Fruit fly (Drosophila melanogaster) whole organism, embryonic: ENCODE measurements around the gene Charon.

ENCODE experiments used
- Aef1 ChIP-seq: fragments of 200-800 bp; sonication (Bioruptor generic); IDR thresholded peaks from 3 replicates; pipeline ENCODE4 v1.3.6; 2022; ENCODE audit warnings: missing biosample characterization, missing genetic modification characterization
- BEAF-32 ChIP-seq: fragments of 200-800 bp; sonication (Bioruptor generic); optimal IDR thresholded peaks from 3 replicates; lab custom pipeline; 2017; ENCODE audit warnings: missing biosample characterization, missing genetic modification characterization, mild to moderate bottlenecking, moderate library complexity, missing genetic modification reagents
- CG1024 ChIP-seq: fragments of 200-800 bp; sonication (Bioruptor generic); IDR thresholded peaks from 2 replicates; pipeline ENCODE4 v1.3.6; 2022; ENCODE audit warnings: missing biosample characterization, missing genetic modification characterization
- CG11093 ChIP-seq: fragments of 200-800 bp; sonication (Bioruptor generic); IDR thresholded peaks from 3 replicates; pipeline ENCODE4 v1.3.6; 2022; ENCODE audit warnings: missing biosample characterization, missing genetic modification characterization
- CG12155 ChIP-seq: fragments of 200-800 bp; sonication (Bioruptor generic); optimal IDR thresholded peaks from 3 replicates; lab custom pipeline; 2016; ENCODE audit warnings: missing biosample characterization, missing genetic modification characterization
- CG12219 ChIP-seq: fragments of 200-800 bp; sonication (Bioruptor generic); optimal IDR thresholded peaks from 3 replicates; lab custom pipeline; 2018; ENCODE audit warnings: missing biosample characterization, mild to moderate bottlenecking, missing genetic modification characterization
- CG12769 ChIP-seq: fragments of 200-800 bp; sonication (Bioruptor generic); optimal IDR thresholded peaks from 2 replicates; lab custom pipeline; 2019; ENCODE audit warnings: missing biosample characterization, mild to moderate bottlenecking, missing genetic modification characterization, moderate library complexity
- CG13296 ChIP-seq: fragments of 200-800 bp; sonication (Bioruptor generic); optimal IDR thresholded peaks from 3 replicates; lab custom pipeline; 2018; ENCODE audit warnings: missing biosample characterization, mild to moderate bottlenecking, missing genetic modification characterization
- CG16863 ChIP-seq: fragments of 200-800 bp; sonication (Bioruptor generic); optimal IDR thresholded peaks from 3 replicates; lab custom pipeline; 2016; ENCODE audit warnings: missing biosample characterization, missing genetic modification characterization
- CG17385 ChIP-seq: fragments of 200-800 bp; sonication (Bioruptor generic); optimal IDR thresholded peaks from 3 replicates; lab custom pipeline; 2018; ENCODE audit warnings: missing biosample characterization, mild to moderate bottlenecking, missing genetic modification characterization
- CG1832 ChIP-seq: fragments of 200-800 bp; sonication (Bioruptor generic); optimal IDR thresholded peaks from 2 replicates; lab custom pipeline; 2017; ENCODE audit warnings: missing biosample characterization, mild to moderate bottlenecking, missing genetic modification characterization, inconsistent platforms
- CG2116 ChIP-seq: fragments of 200-800 bp; sonication (Bioruptor generic); optimal IDR thresholded peaks from 3 replicates; lab custom pipeline; 2018; ENCODE audit warnings: missing biosample characterization, mild to moderate bottlenecking, missing genetic modification characterization
- CG3838 ChIP-seq: fragments of 200-800 bp; sonication (Bioruptor generic); optimal IDR thresholded peaks from 3 replicates; lab custom pipeline; 2016; ENCODE audit warnings: missing biosample characterization, missing genetic modification characterization
- CG3995 ChIP-seq: fragments of 200-800 bp; sonication (Bioruptor generic); optimal IDR thresholded peaks from 3 replicates; lab custom pipeline; 2016; ENCODE audit warnings: missing biosample characterization, missing genetic modification characterization
- CG5953 ChIP-seq: fragments of 200-800 bp; sonication (Bioruptor generic); IDR thresholded peaks from 2 replicates; pipeline ENCODE4 v1.3.6; 2022; ENCODE audit warnings: missing biosample characterization, missing genetic modification characterization
- CG8281 ChIP-seq: fragments of 200-800 bp; sonication (Bioruptor generic); optimal IDR thresholded peaks from 2 replicates; lab custom pipeline; 2018; ENCODE audit warnings: missing biosample characterization, mild to moderate bottlenecking, missing genetic modification characterization, moderate library complexity
- D ChIP-seq, 2 experiments: fragments of 200-800 bp in 1 of 2; fragments of >200 bp in 1 of 2; sonication (Bioruptor generic) in 1 of 2; optimal IDR thresholded peaks; 2 replicates in 1 of 2; 3 replicates in 1 of 2; lab custom pipeline; 2017; ENCODE audit warnings: mild to moderate bottlenecking in 1 of 2, missing biosample characterization in 1 of 2, missing genetic modification characterization in 1 of 2, missing genetic modification reagents in 1 of 2
- Dad ChIP-seq: fragments of 200-800 bp; sonication (Bioruptor generic); optimal IDR thresholded peaks from 3 replicates; lab custom pipeline; 2016; ENCODE audit warnings: missing biosample characterization, missing genetic modification characterization
- Eip74EF ChIP-seq, 2 experiments: fragments of 200-800 bp in 1 of 2; fragments of >200 bp in 1 of 2; sonication (Bioruptor generic) in 1 of 2; optimal IDR thresholded peaks; 2 replicates each; lab custom pipeline; 2017 to 2019; ENCODE audit warnings: missing biosample characterization in 2 of 2, missing genetic modification characterization in 2 of 2, mild to moderate bottlenecking in 1 of 2, moderate library complexity in 1 of 2
- Fer2 ChIP-seq: fragments of 200-800 bp; sonication (Bioruptor generic); optimal IDR thresholded peaks from 2 replicates; lab custom pipeline; 2018; ENCODE audit warnings: missing biosample characterization, mild to moderate bottlenecking, missing genetic modification characterization, moderate library complexity
- Gsc ChIP-seq: fragments of 200-800 bp; sonication (Bioruptor generic); IDR thresholded peaks from 2 replicates; pipeline ENCODE4 v1.3.6; 2022; ENCODE audit warnings: missing biosample characterization, missing genetic modification characterization
- HLH54F ChIP-seq: fragments of 200-800 bp; sonication (Bioruptor generic); optimal IDR thresholded peaks from 3 replicates; lab custom pipeline; 2016; ENCODE audit warnings: missing biosample characterization, missing genetic modification characterization
- Hmr ChIP-seq: fragments of 200-800 bp; sonication (Bioruptor generic); optimal IDR thresholded peaks from 3 replicates; lab custom pipeline; 2017; ENCODE audit warnings: mild to moderate bottlenecking, missing biosample characterization, missing genetic modification reagents, missing genetic modification characterization
- MBD-R2 ChIP-seq: fragments of 200-800 bp; sonication (Bioruptor generic); IDR thresholded peaks from 2 replicates; pipeline ENCODE4 v1.3.6; 2022; ENCODE audit warnings: missing biosample characterization, missing genetic modification characterization
- NC2α ChIP-seq: fragments of 200-800 bp; sonication (Bioruptor generic); optimal IDR thresholded peaks from 2 replicates; lab custom pipeline; 2016; ENCODE audit warnings: missing biosample characterization, missing genetic modification characterization
- Trl ChIP-seq, 3 experiments: fragments of >200 bp in 2 of 3; fragments of 200-800 bp in 1 of 3; sonication (Bioruptor generic) in 1 of 3; optimal IDR thresholded peaks; 2 replicates in 1 of 3; 3 replicates in 2 of 3; lab custom pipeline; 2016 to 2017; ENCODE audit warnings: missing biosample characterization in 1 of 3, missing genetic modification characterization in 1 of 3
- YL-1 ChIP-seq: fragments of 200-800 bp; sonication (Bioruptor generic); optimal IDR thresholded peaks from 3 replicates; lab custom pipeline; 2017; ENCODE audit warnings: missing biosample characterization, mild to moderate bottlenecking, missing genetic modification characterization
- corto ChIP-seq: fragments of 200-800 bp; sonication (Bioruptor generic); optimal IDR thresholded peaks from 2 replicates; lab custom pipeline; 2016; ENCODE audit warnings: missing biosample characterization, mild to moderate bottlenecking, missing genetic modification characterization, moderate library complexity
- crc ChIP-seq: fragments of 200-800 bp; sonication (Bioruptor generic); optimal IDR thresholded peaks from 2 replicates; lab custom pipeline; 2016; ENCODE audit warnings: missing biosample characterization, missing genetic modification characterization
- cwo ChIP-seq: fragments of 200-800 bp; sonication (Bioruptor generic); optimal IDR thresholded peaks from 3 replicates; lab custom pipeline; 2017; ENCODE audit warnings: missing biosample characterization, missing genetic modification characterization, mild to moderate bottlenecking, moderate library complexity, missing genetic modification reagents
- danr ChIP-seq: fragments of 200-800 bp; sonication (Bioruptor generic); IDR thresholded peaks from 2 replicates; pipeline ENCODE4 v1.3.6; 2022; ENCODE audit warnings: missing biosample characterization, missing genetic modification characterization
- fu2 ChIP-seq: fragments of 200-800 bp; sonication (Bioruptor generic); optimal IDR thresholded peaks from 2 replicates; lab custom pipeline; 2016; ENCODE audit warnings: missing biosample characterization, missing genetic modification characterization
- gce ChIP-seq: fragments of 200-800 bp; sonication (Bioruptor generic); IDR thresholded peaks from 3 replicates; pipeline ENCODE4 v1.3.6; 2022; ENCODE audit warnings: missing biosample characterization, missing genetic modification characterization
- gem ChIP-seq: fragments of 200-800 bp; sonication (Bioruptor generic); optimal IDR thresholded peaks from 2 replicates; lab custom pipeline; 2019; ENCODE audit warnings: missing biosample characterization, mild to moderate bottlenecking, missing genetic modification characterization, moderate library complexity
- gfzf ChIP-seq: fragments of 200-800 bp; sonication (Bioruptor generic); optimal IDR thresholded peaks from 2 replicates; lab custom pipeline; 2016; ENCODE audit warnings: missing biosample characterization, mild to moderate bottlenecking, missing genetic modification characterization, moderate library complexity
- inv ChIP-seq: fragments of 200-800 bp; sonication (Bioruptor generic); IDR thresholded peaks from 2 replicates; pipeline ENCODE4 v1.3.6; 2022; ENCODE audit warnings: missing biosample characterization, missing genetic modification characterization; ENCODE audit not compliant: partially characterized antibody
- mld ChIP-seq: fragments of 200-800 bp; sonication (Bioruptor generic); IDR thresholded peaks from 3 replicates; pipeline ENCODE4 v1.3.6; 2022; ENCODE audit warnings: missing biosample characterization, missing genetic modification characterization; ENCODE audit not compliant: partially characterized antibody
- odd ChIP-seq: fragments of 200-800 bp; sonication (Bioruptor generic); optimal IDR thresholded peaks from 2 replicates; lab custom pipeline; 2017; ENCODE audit warnings: missing biosample characterization, mild to moderate bottlenecking, missing genetic modification characterization
- ro ChIP-seq: fragments of 200-800 bp; sonication (Bioruptor generic); IDR thresholded peaks from 2 replicates; pipeline ENCODE4 v1.3.6; 2022; ENCODE audit warnings: missing biosample characterization, missing genetic modification characterization
- run ChIP-seq: fragments of 200-800 bp; sonication (Bioruptor generic); optimal IDR thresholded peaks from 3 replicates; lab custom pipeline; 2018; ENCODE audit warnings: missing biosample characterization, mild to moderate bottlenecking, missing genetic modification characterization
- seq ChIP-seq: fragments of 200-800 bp; sonication (Bioruptor generic); IDR thresholded peaks from 2 replicates; pipeline ENCODE4 v1.3.6; 2022; ENCODE audit warnings: missing biosample characterization, missing genetic modification characterization
- shn ChIP-seq: fragments of 200-800 bp; sonication (Bioruptor generic); optimal IDR thresholded peaks from 3 replicates; lab custom pipeline; 2016; ENCODE audit warnings: missing biosample characterization, missing genetic modification characterization
- sr ChIP-seq: fragments of 200-800 bp; sonication (Bioruptor generic); IDR thresholded peaks from 3 replicates; pipeline ENCODE4 v1.3.6; 2022; ENCODE audit warnings: missing biosample characterization, missing genetic modification characterization
- toy ChIP-seq: fragments of 200-800 bp; sonication (Bioruptor generic); IDR thresholded peaks from 2 replicates; pipeline ENCODE4 v1.3.6; 2022; ENCODE audit warnings: missing biosample characterization, missing genetic modification characterization
- wek ChIP-seq: fragments of 200-800 bp; sonication (Bioruptor generic); optimal IDR thresholded peaks from 3 replicates; lab custom pipeline; 2018; ENCODE audit warnings: missing biosample characterization, mild to moderate bottlenecking, missing genetic modification characterization, moderate library complexity
- zen ChIP-seq: fragments of 200-800 bp; sonication (Bioruptor generic); optimal IDR thresholded peaks from 3 replicates; lab custom pipeline; 2018; ENCODE audit warnings: missing biosample characterization, mild to moderate bottlenecking, missing genetic modification characterization, moderate library complexity
- zfh1 ChIP-seq: fragments of 200-800 bp; sonication (Bioruptor generic); IDR thresholded peaks from 3 replicates; pipeline ENCODE4 v1.3.6; 2022; ENCODE audit warnings: missing biosample characterization, missing genetic modification characterization

Gene Charon

DNA sequence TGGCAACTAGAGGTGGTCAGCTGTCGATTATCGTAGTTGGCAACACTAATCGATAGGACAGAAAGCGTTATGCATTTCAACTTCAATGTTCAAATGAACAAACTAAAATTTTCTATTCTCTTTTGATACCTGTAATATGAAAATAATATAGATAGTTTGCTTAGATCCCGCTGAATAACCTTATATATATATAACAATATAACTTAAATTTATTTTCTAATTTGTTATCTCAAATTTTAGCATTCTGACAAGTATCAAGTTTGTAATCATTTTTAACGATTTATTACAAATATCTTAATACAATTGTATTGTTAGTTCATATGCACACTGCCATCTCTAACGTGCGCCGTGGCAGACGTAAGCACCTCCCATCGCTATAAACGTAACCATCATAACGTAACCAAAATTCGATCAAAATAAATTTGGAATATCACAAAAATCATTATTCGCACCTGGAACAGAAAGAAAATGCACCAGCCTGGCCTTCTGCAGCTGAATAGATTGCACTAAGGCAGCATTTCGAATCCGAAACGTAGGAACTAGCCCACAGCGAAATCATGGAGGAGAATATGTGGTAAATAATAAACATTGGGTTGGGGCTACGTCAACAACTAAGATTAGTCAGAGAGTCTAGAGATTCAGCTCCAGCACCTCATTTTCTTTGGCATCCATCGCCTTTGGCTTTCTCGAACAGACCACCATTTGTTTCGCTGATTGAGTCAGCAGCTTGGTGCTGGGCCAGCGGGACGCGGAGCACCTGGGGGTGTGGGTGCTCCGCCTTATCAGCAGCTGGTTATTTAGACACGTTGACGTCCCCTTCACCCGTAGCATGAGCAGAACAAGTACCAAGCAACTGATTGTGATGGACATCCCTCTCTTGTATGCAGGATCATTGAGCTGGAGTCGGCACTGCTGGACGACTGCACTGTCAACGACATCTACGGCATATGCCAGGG, 43.4 kb downstream of the Charon start, which contains the start of the genes Pino and TBC1D23 (continued):
- TF ChIP-seq toy (GFP tag; lab: Robert Waterston, UW) (no peak), odd (GFP tag; lab: Kevin White, UChicago) (peak; percentile 24), wek (no peak), fu2 (GFP tag; lab: Kevin White, UChicago) (peak; percentile 9), CG5953 (GFP tag; lab: Robert Waterston, UW) (no peak), CG16863 (GFP tag; lab: Kevin White, UChicago) (no peak), Fer2 (peak; percentile 49), BEAF-32 (GFP tag; lab: Kevin White, UChicago) (peak; percentile 82), CG13296 (GFP tag; lab: Kevin White, UChicago) (no peak), Eip74EF (GFP tag; optimal IDR thresholded peaks at IDR 0.05; lab: Kevin White, UChicago) (no peak), zfh1 (GFP tag; lab: Robert Waterston, UW) (peak; percentile 65; the same call in 2 of the 3 replicates), corto (GFP tag; lab: Kevin White, UChicago) (peak; percentile 32), run (tag; lab: Kevin White, UChicago) (no peak), CG11093 (GFP tag; lab: Robert Waterston, UW) (no peak), CG3838 (GFP tag; lab: Kevin White, UChicago) (no peak), CG8281 (tag; lab: Kevin White, UChicago) (peak; percentile 38), Hmr (peak; percentile 79), ro (GFP tag; lab: Robert Waterston, UW) (peak; percentile 35), zen (peak; percentile 61), CG3995 (GFP tag; lab: Kevin White, UChicago) (peak; percentile 31), CG2116 (GFP tag; lab: Kevin White, UChicago) (peak; percentile 75), CG12769 (tag; lab: Kevin White, UChicago) (peak; percentile 63), YL-1 (peak; percentile 25), cwo (GFP tag; lab: Kevin White, UChicago) (peak; percentile 28), CG1024 (GFP tag; lab: Robert Waterston, UW) (0 out of 2 replicates have a peak, but pooled peaks have one; percentile 34), gem (peak; percentile 89), inv (GFP tag; lab: Robert Waterston, UW) (peak; percentile 53), seq (no peak), CG1832 (no peak), Aef1 (GFP tag; lab: Robert Waterston, UW) (peak; percentile 71), D (optimal IDR thresholded peaks at IDR 0.05; lab: Kevin White, UChicago) (no peak), D (GFP tag; optimal IDR thresholded peaks at IDR 0.05; lab: Kevin White, UChicago) (peak; percentile 45), CG12155 (GFP tag; lab: Kevin White, UChicago) (peak; percentile 72), crc (GFP tag; lab: Kevin White, UChicago) (no peak), mld (GFP tag; lab: Robert Waterston, UW) (no peak), CG12219 (GFP tag; lab: Kevin White, UChicago) (no peak), gce (GFP tag; lab: Robert Waterston, UW) (no peak), Gsc (no peak), Trl (optimal IDR thresholded peaks at IDR 0.05; lab: Kevin White, UChicago) (no peak), Trl (GFP tag; optimal IDR thresholded peaks at IDR 0.05; lab: Kevin White, UChicago) (peak; percentile 2), gfzf (GFP tag; lab: Kevin White, UChicago) (no peak), HLH54F (peak; percentile 26), sr (GFP tag; lab: Robert Waterston, UW) (no peak), danr (GFP tag; lab: Robert Waterston, UW) (peak; percentile 38; the same call in 1 of the 2 replicates), shn (GFP tag; lab: Kevin White, UChicago) (no peak), Dad (no peak), CG17385 (GFP tag; lab: Kevin White, UChicago) (peak; percentile 47), MBD-R2 (peak; percentile 26; the same call in 1 of the 2 replicates), NC2α (GFP tag; lab: Kevin White, UChicago) (no peak)
